Worm (Caenorhabditis elegans): ENCODE data around the gene F08C6.18.

ce11 chrX:7578308-7578707, 4.9 kb upstream of the F08C6.18 start:
- TF ChIP-seq pbrm-1 (GFP tag; IDR thresholded peaks at IDR 0.05) (no peak), pha-4 (tag; optimal IDR thresholded peaks at IDR 0.05) (no peak), unc-62 (GFP tag; optimal IDR thresholded peaks at IDR 0.05) (no peak), F10E7.11 (tag; optimal IDR thresholded peaks at IDR 0.05) (no peak), T26A5.8 (tag; optimal IDR thresholded peaks at IDR 0.05) (no peak), attf-3 (GFP tag; conservative IDR thresholded peaks at IDR 0.05) (no peak), ztf-3 (GFP tag; optimal IDR thresholded peaks at IDR 0.05) (no peak), nfya-1 (tag; optimal IDR thresholded peaks at IDR 0.05; ENCODE audit: borderline replicate concordance, insufficient read depth) (no peak), ztf-22 (GFP tag; optimal IDR thresholded peaks at IDR 0.05) (no peak), dox-1 (GFP tag; IDR thresholded peaks at IDR 0.05) (0 out of 2 replicates have a peak, but pooled peaks have one; percentile 22), ama-1 (optimal IDR thresholded peaks at IDR 0.05) (no peak), ama-1 (GFP tag; optimal IDR thresholded peaks at IDR 0.05) (no peak)
